Worm (Caenorhabditis elegans) whole organism, mixed stage, embryonic: ENCODE data around the gene F09E5.3.

Source experiments
- mep-1 ChIP-seq: fragments of 150-350 bp; optimal IDR thresholded peaks from 2 replicates; lab custom pipeline; 2017; ENCODE audit warnings: missing biosample characterization, missing genetic modification reagents, missing genetic modification characterization, inconsistent platforms
- nhr-76 ChIP-seq: sonication (generic microtip); optimal IDR thresholded peaks from 2 replicates; lab custom pipeline; 2017; ENCODE audit warnings: missing biosample characterization, missing genetic modification characterization
- snpc-4 ChIP-seq: fragments of 150-350 bp; optimal IDR thresholded peaks from 2 replicates; lab custom pipeline; 2014; ENCODE audit warnings: missing biosample characterization, missing genetic modification characterization

DNA sequence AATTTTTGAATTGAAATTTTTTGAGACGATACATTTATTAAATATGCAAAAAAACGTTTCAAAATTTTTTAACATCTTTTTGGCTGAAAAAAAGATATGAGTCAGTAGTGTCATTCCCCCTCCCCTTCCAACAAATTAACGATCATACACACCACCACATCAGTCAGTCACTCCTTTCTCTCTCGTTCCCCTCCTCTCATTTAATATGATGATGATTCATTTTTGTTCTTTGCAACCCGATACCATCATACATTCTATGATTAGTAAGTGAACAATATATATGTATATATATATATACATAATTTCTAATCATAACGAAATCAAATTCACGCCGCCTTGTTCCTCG lies 36.3 kb upstream of the F09E5.3 start:
- no peak for TF ChIP-seq mep-1 (tag; lab: Kevin White, UChicago)
- TF ChIP-seq nhr-76 (tag; lab: Kevin White, UChicago), result no peak
- TF ChIP-seq snpc-4, result no peak
